Fruit fly (Drosophila melanogaster): ENCODE measurements around the gene CG14963.

DNA sequence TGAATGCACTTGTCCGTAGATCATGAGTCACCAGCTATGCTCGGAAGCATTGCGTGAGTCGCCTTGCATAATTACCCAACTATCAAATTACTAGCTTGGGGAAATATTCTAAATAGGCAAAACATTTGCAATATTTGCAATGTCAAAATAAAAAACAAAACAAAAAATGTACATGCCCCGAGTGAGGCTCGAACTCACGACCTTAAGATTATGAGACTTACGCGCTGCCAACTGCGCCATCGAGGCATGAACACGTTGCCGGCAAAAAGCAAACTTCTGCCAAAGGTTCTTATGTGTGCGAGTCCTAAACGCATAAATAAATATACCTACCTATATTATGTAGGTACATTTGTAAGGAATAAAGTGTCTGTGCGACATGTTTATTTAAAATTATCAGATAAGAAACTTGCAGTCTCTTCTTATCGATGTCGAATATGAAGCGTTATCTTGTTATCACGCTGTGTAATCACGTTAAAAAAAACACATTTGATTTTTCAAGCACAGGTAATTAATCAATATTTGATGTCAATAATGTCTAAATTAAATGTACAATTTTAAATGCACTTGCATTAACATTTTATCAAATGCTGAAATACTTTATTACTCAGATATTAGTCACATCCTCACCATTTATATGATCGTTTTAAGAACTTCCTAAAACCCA, 50.4 kb downstream of the CG14963 start:
- TF ChIP-seq CG13624 (GFP tag; optimal IDR thresholded peaks at IDR 0.05) (no peak), E2f1 (GFP tag; IDR thresholded peaks at IDR 0.05) (no peak), D19B (GFP tag; optimal IDR thresholded peaks at IDR 0.05) (no peak), da (GFP tag; optimal IDR thresholded peaks at IDR 0.05) (no peak), ttk (GFP tag; IDR thresholded peaks at IDR 0.05) (no peak), Blimp-1 (GFP tag; optimal IDR thresholded peaks at IDR 0.05) (no peak)
